Worm (Caenorhabditis elegans) whole organism, L4/young adult: ENCODE measurements around the gene F57E7.2.

Experiments used
- W03F9.2 ChIP-seq: fragments of 150-350 bp; optimal IDR thresholded peaks from 2 replicates; lab custom pipeline; 2014; ENCODE audit warnings: missing biosample characterization, missing genetic modification characterization
- dao-5 ChIP-seq: sonication (generic microtip); optimal IDR thresholded peaks from 2 replicates; lab custom pipeline; 2016; ENCODE audit warnings: missing genotype, missing genetic modification characterization, moderate library complexity, missing compliant biosample characterization
- him-1 ChIP-seq: sonication (generic microtip); optimal IDR thresholded peaks from 2 replicates; lab custom pipeline; 2016; ENCODE audit warnings: missing genotype, missing genetic modification reagents, missing genetic modification characterization, missing compliant biosample characterization

- TF ChIP-seq dao-5, result no peak
- no peak for TF ChIP-seq W03F9.2 (tag; lab: Kevin White, UChicago)
- TF ChIP-seq him-1 (tag; lab: Kevin White, UChicago), result no peak
Observed at ce11 chrV:16460866-16461265, 22.1 kb downstream of the F57E7.2 start, which contains the start of gene srh-142.
